Worm (Caenorhabditis elegans): ENCODE data around the gene C25H3.3.

DNA sequence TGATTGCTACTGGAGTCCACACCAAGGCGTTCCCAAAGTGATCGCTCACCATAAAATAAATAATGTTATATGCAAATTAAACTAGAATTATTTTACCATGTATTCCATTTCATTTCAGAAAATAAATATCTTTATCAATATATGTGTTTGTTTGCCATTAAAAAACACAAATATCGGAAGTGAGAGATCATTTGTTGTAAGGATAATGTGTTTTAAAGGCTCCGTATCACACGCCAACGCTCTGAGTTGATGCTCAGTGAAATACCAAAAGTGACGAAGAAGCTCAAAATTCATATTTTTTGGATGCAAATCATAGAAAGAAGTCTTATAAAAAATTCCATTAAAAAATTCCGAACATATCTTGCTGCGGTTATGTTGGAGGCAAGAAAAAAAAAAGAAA is 2.2 kb downstream of the C25H3.3 start:
- no peak for TF ChIP-seq sem-2 (GFP tag; optimal IDR thresholded peaks at IDR 0.05)
- TF ChIP-seq sptf-1 (tag; optimal IDR thresholded peaks at IDR 0.05): no peak
- TF ChIP-seq nhr-12 (tag; optimal IDR thresholded peaks at IDR 0.05): no peak
- no peak for TF ChIP-seq pha-4 (tag; optimal IDR thresholded peaks at IDR 0.05)
- no peak for TF ChIP-seq nhr-237 (tag; optimal IDR thresholded peaks at IDR 0.05)
- TF ChIP-seq nhr-76 (tag; optimal IDR thresholded peaks at IDR 0.05): no peak
- no peak for TF ChIP-seq unc-39 (tag; optimal IDR thresholded peaks at IDR 0.05)
- TF ChIP-seq elt-1 (tag; optimal IDR thresholded peaks at IDR 0.05; ENCODE audit: borderline replicate concordance, insufficient read depth): no peak
- no peak for TF ChIP-seq mls-2 (tag; optimal IDR thresholded peaks at IDR 0.05)
- TF ChIP-seq bed-3 (GFP tag; optimal IDR thresholded peaks at IDR 0.05): no peak
